Worm (Caenorhabditis elegans) whole organism, midembryonic: ENCODE data around the gene K09C8.7.

Experiments used
- T22C8.4 ChIP-seq: fragments of 200-800 bp; sonication (Bioruptor generic); IDR thresholded peaks from 2 replicates; pipeline ENCODE4 v1.3.6; 2022; ENCODE audit warnings: missing genetic modification characterization, missing compliant biosample characterization
- cog-1 ChIP-seq: sonication (generic microtip); optimal IDR thresholded peaks from 2 replicates; lab custom pipeline; 2016; ENCODE audit warnings: missing genetic modification characterization, missing compliant biosample characterization
- flt-1 ChIP-seq: fragments of 200-800 bp; sonication (Bioruptor generic); IDR thresholded peaks from 2 replicates; pipeline ENCODE4 v1.3.6; 2022; ENCODE audit warnings: missing genetic modification characterization, missing compliant biosample characterization
- klf-2 ChIP-seq: fragments of 200-800 bp; sonication (Bioruptor generic); conservative IDR thresholded peaks from 2 replicates; pipeline ENCODE4 v1.3.6; 2022; ENCODE audit warnings: missing genetic modification reagents, missing genetic modification characterization, missing compliant biosample characterization
- med-1 ChIP-seq: sonication (generic microtip); optimal IDR thresholded peaks from 2 replicates; lab custom pipeline; 2017; ENCODE audit warnings: missing genetic modification characterization, mild to moderate bottlenecking, missing compliant biosample characterization, antibody characterized with exemption, missing genetic modification reagents; ENCODE audit not compliant: insufficient read depth
- ref-1 ChIP-seq: fragments of 200-800 bp; sonication (Bioruptor generic); conservative IDR thresholded peaks from 2 replicates; pipeline ENCODE4 v1.3.6; 2022; ENCODE audit warnings: missing genetic modification reagents, missing genetic modification characterization, missing compliant biosample characterization
- tab-1 ChIP-seq: fragments of 200-800 bp; sonication (Bioruptor generic); IDR thresholded peaks from 2 replicates; pipeline ENCODE4 v1.3.6; 2022; ENCODE audit warnings: missing genetic modification characterization, missing compliant biosample characterization
- ztf-23 ChIP-seq: fragments of 200-800 bp; sonication (Bioruptor generic); IDR thresholded peaks from 2 replicates; pipeline ENCODE4 v1.3.6; 2022; ENCODE audit warnings: missing genetic modification reagents, missing genetic modification characterization, missing compliant biosample characterization
- ztf-29 ChIP-seq: fragments of 200-800 bp; sonication (Bioruptor generic); IDR thresholded peaks from 2 replicates; pipeline ENCODE4 v1.3.6; 2022; ENCODE audit warnings: missing genetic modification reagents, missing genetic modification characterization, missing compliant biosample characterization

K09C8.7 gene

DNA sequence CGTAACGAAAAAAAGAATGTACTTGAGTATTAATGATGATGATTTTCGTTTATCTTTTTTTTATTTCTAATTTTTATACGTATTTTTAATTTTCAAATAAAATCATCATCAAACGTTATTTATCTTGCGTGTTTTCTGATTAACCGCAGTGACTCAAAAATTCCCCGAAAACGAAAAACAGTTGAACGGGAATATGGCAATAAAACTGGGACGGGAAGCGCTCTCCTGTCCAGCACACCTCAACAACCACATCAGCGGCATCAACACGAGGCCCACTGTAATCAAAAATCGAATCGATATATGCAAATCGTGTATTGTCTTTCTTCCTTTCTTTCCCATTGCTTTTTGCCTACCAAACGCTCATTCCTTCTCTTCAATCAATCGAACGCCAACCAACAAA, 7.9 kb upstream of the K09C8.7 start, which contains the start of gene K09C8.2:
Gene K09C8.2, plus strand, starts transcription at position 301 of the 400 bp plus-strand sequence.
- TF ChIP-seq klf-2 (GFP tag; lab: Robert Waterston, UW) (no peak), ref-1 (GFP tag; lab: Robert Waterston, UW) (no peak), flt-1 (GFP tag; lab: Robert Waterston, UW) (no peak), med-1 (GFP tag; lab: Kevin White, UChicago) (no peak), ztf-29 (no peak), T22C8.4 (GFP tag; lab: Robert Waterston, UW) (no peak)

DNA sequence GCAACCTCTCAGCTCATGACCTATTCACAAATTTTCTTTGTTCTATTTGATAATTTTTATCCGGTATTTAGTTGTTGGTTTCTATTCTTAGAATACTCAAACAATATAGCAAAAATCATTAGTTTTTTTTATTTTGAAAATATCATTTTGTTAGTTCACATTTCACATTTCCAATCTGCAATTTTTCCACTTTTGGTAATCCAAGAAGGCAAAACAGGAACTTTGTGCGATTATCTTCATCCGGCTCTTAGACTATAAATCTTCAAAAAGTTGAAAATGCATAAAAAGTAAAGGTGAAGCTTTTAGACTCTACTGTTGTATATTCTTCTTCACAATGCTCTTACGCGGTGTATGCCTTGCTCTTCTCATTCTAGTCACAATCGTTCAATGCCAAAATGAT, 7.2 kb upstream of the K09C8.7 start, which contains the start of gene nlp-19:
Gene nlp-19, plus strand, starts transcription at position 301 of the 400 bp plus-strand sequence.
- TF ChIP-seq cog-1 (tag; lab: Kevin White, UChicago) (no peak), klf-2 (GFP tag; lab: Robert Waterston, UW) (no peak), T22C8.4 (GFP tag; lab: Robert Waterston, UW) (no peak), med-1 (GFP tag; lab: Kevin White, UChicago) (no peak), ztf-29 (no peak), ref-1 (GFP tag; lab: Robert Waterston, UW) (no peak), tab-1 (GFP tag; lab: Robert Waterston, UW) (no peak), ztf-23 (GFP tag; lab: Robert Waterston, UW) (no peak), flt-1 (GFP tag; lab: Robert Waterston, UW) (no peak)

DNA sequence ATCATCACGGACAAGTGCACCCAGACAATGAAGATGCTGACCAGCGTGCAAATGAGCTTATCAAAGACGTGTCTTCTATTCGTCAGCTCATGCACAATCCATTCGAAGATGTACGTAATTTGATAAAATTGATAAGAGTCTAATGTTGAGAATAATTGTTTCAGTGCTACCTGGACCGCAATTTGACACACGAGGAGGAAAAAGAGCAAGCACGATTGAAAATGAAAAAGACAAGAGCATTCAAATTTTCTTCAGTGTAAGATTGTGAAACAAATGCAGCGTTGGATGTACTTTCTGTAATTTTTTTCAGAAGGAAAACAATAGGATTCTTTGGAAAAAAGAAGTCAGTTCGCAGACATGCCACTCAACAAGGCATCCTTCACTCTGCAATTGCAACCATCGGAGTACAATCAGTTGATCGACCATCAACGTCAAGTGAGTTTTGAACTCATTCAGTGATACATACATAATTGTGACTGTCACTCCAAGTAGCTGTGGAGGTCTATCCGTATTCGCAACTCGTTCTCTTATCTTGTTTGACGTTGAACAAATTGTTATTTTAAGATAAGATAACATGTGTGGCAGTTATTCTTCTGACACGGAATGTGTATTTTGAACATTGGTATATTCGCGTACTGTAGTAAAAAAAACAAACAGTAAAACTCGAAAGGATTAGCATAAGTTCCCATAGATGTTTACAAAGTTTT, 5.9 kb upstream of the K09C8.7 start:
- no peak for TF ChIP-seq ztf-23 (GFP tag; lab: Robert Waterston, UW)
- no peak for TF ChIP-seq ztf-29
- no peak for TF ChIP-seq cog-1 (tag; lab: Kevin White, UChicago)
- no peak for TF ChIP-seq ref-1 (GFP tag; lab: Robert Waterston, UW)
- TF ChIP-seq med-1 (GFP tag; lab: Kevin White, UChicago) = no peak
- no peak for TF ChIP-seq tab-1 (GFP tag; lab: Robert Waterston, UW)
- no peak for TF ChIP-seq flt-1 (GFP tag; lab: Robert Waterston, UW)
- TF ChIP-seq T22C8.4 (GFP tag; lab: Robert Waterston, UW) = no peak
- TF ChIP-seq klf-2 (GFP tag; lab: Robert Waterston, UW) = no peak

DNA sequence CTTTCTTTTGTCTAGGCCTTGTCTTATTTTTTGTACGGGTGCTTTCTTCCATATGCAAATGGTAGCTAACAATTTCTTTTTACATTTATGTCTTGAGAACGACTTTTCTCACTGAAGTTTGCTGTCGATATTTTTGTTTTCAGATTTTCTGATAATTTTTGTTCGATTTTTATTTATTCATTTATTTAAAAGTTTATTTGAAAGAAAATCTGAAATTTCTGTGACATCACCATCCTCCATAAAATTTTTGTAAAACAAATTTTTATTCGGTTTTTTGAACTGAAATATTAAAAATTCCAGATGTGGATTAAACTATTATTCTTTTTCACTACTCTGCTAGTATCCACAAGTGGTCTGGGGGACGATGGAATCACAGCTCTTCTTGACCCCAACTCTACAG, 2.6 kb upstream of the K09C8.7 start, which contains the start of gene pbo-4:
Gene pbo-4, plus strand, starts transcription at position 301 of the 400 bp plus-strand sequence.
- TF ChIP-seq med-1 (GFP tag; lab: Kevin White, UChicago) = no peak
- no peak for TF ChIP-seq klf-2 (GFP tag; lab: Robert Waterston, UW)
- TF ChIP-seq ztf-29 = no peak
- no peak for TF ChIP-seq ref-1 (GFP tag; lab: Robert Waterston, UW)
- no peak for TF ChIP-seq tab-1 (GFP tag; lab: Robert Waterston, UW)
- no peak for TF ChIP-seq flt-1 (GFP tag; lab: Robert Waterston, UW)

- no peak for TF ChIP-seq klf-2 (GFP tag; lab: Robert Waterston, UW)
- no peak for TF ChIP-seq ztf-23 (GFP tag; lab: Robert Waterston, UW)
- no peak for TF ChIP-seq T22C8.4 (GFP tag; lab: Robert Waterston, UW)
- no peak for TF ChIP-seq ztf-29
- no peak for TF ChIP-seq ref-1 (GFP tag; lab: Robert Waterston, UW)
- TF ChIP-seq flt-1 (GFP tag; lab: Robert Waterston, UW) = no peak
- no peak for TF ChIP-seq cog-1 (tag; lab: Kevin White, UChicago)
- TF ChIP-seq tab-1 (GFP tag; lab: Robert Waterston, UW) = no peak
- no peak for TF ChIP-seq med-1 (GFP tag; lab: Kevin White, UChicago)
Observed at ce11 chrX:10951922-10952321, 729 bp upstream of the K09C8.7 start.

DNA sequence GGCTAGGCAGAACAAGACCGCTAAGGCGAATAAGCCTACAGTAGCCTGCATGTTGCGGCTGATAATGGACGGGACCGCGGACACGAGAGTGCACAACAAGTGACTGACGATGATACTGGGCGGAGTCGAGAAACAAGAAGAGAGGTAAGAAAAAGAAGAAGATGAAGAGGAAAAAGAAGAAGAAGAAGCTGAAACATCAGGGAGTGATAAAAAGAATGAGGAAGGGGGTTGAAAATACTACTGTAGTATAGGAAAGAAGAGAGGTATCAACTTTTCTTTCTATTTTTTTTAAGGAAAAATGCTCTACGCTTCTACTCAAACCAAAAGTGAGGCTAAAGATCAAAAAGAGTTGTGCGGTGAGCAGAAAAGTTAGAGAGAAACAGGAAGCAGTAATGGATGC, 2.3 kb downstream of the K09C8.7 start, which contains the start of gene T21B6.3:
Gene T21B6.3, minus strand, starts transcription at position 101 of the 400 bp plus-strand sequence.
- TF ChIP-seq flt-1 (GFP tag; lab: Robert Waterston, UW) = no peak
- TF ChIP-seq cog-1 (tag; lab: Kevin White, UChicago) = no peak
- no peak for TF ChIP-seq ztf-29
- TF ChIP-seq tab-1 (GFP tag; lab: Robert Waterston, UW) = no peak
- TF ChIP-seq klf-2 (GFP tag; lab: Robert Waterston, UW) = no peak
- TF ChIP-seq ref-1 (GFP tag; lab: Robert Waterston, UW) = no peak
- TF ChIP-seq med-1 (GFP tag; lab: Kevin White, UChicago) = no peak
- no peak for TF ChIP-seq T22C8.4 (GFP tag; lab: Robert Waterston, UW)
- no peak for TF ChIP-seq ztf-23 (GFP tag; lab: Robert Waterston, UW)

- TF ChIP-seq tab-1 (GFP tag; lab: Robert Waterston, UW) = no peak
- TF ChIP-seq ztf-29 = no peak
- no peak for TF ChIP-seq T22C8.4 (GFP tag; lab: Robert Waterston, UW)
- no peak for TF ChIP-seq ztf-23 (GFP tag; lab: Robert Waterston, UW)
- no peak for TF ChIP-seq ref-1 (GFP tag; lab: Robert Waterston, UW)
- no peak for TF ChIP-seq flt-1 (GFP tag; lab: Robert Waterston, UW)
- TF ChIP-seq cog-1 (tag; lab: Kevin White, UChicago) = no peak
- TF ChIP-seq med-1 (GFP tag; lab: Kevin White, UChicago) = no peak
- TF ChIP-seq klf-2 (GFP tag; lab: Robert Waterston, UW) = no peak
Observed at ce11 chrX:10941255-10941654, 9.9 kb downstream of the K09C8.7 start, which contains the start of gene pho-7. pho-7 (minus strand) TSS chrX:10941355.

DNA sequence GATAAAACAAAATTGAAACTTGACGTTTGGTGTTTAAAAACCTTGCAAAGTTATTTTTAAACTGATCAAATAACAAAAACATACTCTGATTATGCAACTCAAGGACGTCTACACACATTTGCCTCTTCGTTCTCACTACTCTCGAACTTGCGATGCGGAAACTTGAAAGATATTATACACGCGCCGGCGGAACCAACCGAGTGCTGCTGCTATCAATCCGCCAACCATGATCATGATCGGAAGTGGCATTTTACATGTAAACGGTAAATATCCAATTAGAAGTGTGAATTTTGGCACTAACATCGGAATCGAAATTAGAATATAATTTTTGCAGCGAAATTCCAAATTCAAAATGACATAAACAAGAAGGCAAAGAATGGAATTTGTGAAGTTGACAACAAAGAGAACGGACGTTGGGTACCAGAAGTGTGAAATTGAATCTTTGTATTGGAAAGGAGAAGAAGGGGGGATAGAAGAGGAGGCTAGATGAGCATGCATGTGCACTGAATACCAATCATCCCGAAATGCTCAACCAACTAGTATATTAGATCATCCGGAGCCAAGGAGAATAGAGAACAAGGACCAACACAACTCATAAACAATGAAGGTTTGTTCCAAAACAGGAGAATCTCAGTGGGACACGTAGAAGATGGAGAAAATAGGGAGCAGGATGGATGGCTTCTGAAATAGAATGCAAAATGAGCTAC, 17.7 kb downstream of the K09C8.7 start:
- TF ChIP-seq med-1 (GFP tag; lab: Kevin White, UChicago) (no peak), T22C8.4 (GFP tag; lab: Robert Waterston, UW) (no peak), klf-2 (GFP tag; lab: Robert Waterston, UW) (no peak), tab-1 (GFP tag; lab: Robert Waterston, UW) (no peak), ztf-23 (GFP tag; lab: Robert Waterston, UW) (no peak), ztf-29 (no peak), ref-1 (GFP tag; lab: Robert Waterston, UW) (no peak), flt-1 (GFP tag; lab: Robert Waterston, UW) (no peak), cog-1 (tag; lab: Kevin White, UChicago) (no peak)
